Worm (Caenorhabditis elegans) whole organism, L2 larva: ENCODE measurements around the gene mrps-22.
A peak's percentile ranks its signal among the peaks of the same experiment; 100 is the strongest.

Source experiments
- C34F6.9 ChIP-seq: fragments of 150-350 bp; optimal IDR thresholded peaks from 2 replicates; lab custom pipeline; 2014; ENCODE audit warnings: missing biosample characterization, missing genetic modification characterization
- F13H6.1 ChIP-seq: sonication (generic microtip); optimal IDR thresholded peaks from 2 replicates; lab custom pipeline; 2016; ENCODE audit warnings: missing genetic modification characterization, missing compliant biosample characterization
- R02D3.7 ChIP-seq: fragments of 150-350 bp; optimal IDR thresholded peaks from 2 replicates; lab custom pipeline; 2014; ENCODE audit warnings: missing biosample characterization, missing genetic modification characterization
- Y55F3AM.14 ChIP-seq: fragments of 200-800 bp; sonication (Bioruptor generic); optimal IDR thresholded peaks from 2 replicates; lab custom pipeline; 2018; ENCODE audit warnings: mild to moderate bottlenecking, missing genetic modification characterization, missing compliant biosample characterization
- ZK546.5 ChIP-seq: sonication (generic microtip); optimal IDR thresholded peaks from 2 replicates; lab custom pipeline; 2017; ENCODE audit warnings: missing biosample characterization, missing genetic modification characterization
- alr-1 ChIP-seq: fragments of 150-350 bp; optimal IDR thresholded peaks from 2 replicates; lab custom pipeline; 2014; ENCODE audit warnings: missing biosample characterization, missing genetic modification characterization
- aly-2 ChIP-seq: fragments of 150-350 bp; optimal IDR thresholded peaks from 2 replicates; lab custom pipeline; 2014; ENCODE audit warnings: missing biosample characterization, missing genetic modification characterization
- ama-1 ChIP-seq: fragments of 150-350 bp; optimal IDR thresholded peaks from 2 replicates; lab custom pipeline; 2018; ENCODE audit warnings: inconsistent platforms
- blmp-1 ChIP-seq: sonication (generic microtip); optimal IDR thresholded peaks from 2 replicates; lab custom pipeline; 2017; ENCODE audit warnings: missing genetic modification characterization, mild to moderate bottlenecking, missing compliant biosample characterization, antibody characterized with exemption, moderate library complexity; ENCODE audit not compliant: insufficient read depth
- ceh-82 ChIP-seq: fragments of 150-350 bp; optimal IDR thresholded peaks from 2 replicates; lab custom pipeline; 2014; ENCODE audit warnings: missing biosample characterization, missing genetic modification characterization
- crh-2 ChIP-seq: sonication (generic microtip); optimal IDR thresholded peaks from 2 replicates; lab custom pipeline; 2017; ENCODE audit warnings: missing biosample characterization, missing genetic modification characterization
- dmd-4 ChIP-seq: sonication (generic microtip); optimal IDR thresholded peaks from 2 replicates; lab custom pipeline; 2017; ENCODE audit warnings: missing biosample characterization, missing genetic modification characterization
- egl-27 ChIP-seq: sonication (generic microtip); optimal IDR thresholded peaks from 3 replicates; lab custom pipeline; 2017; ENCODE audit warnings: missing biosample characterization, missing genetic modification reagents, missing genetic modification characterization
- elt-1 ChIP-seq: fragments of 150-350 bp; optimal IDR thresholded peaks from 2 replicates; lab custom pipeline; 2014; ENCODE audit warnings: missing biosample characterization, missing genetic modification characterization
- elt-3 ChIP-seq: sonication (generic microtip); optimal IDR thresholded peaks from 2 replicates; lab custom pipeline; 2017; ENCODE audit warnings: missing biosample characterization, missing genetic modification characterization
- fos-1 ChIP-seq: fragments of 150-350 bp; optimal IDR thresholded peaks from 2 replicates; lab custom pipeline; 2014; ENCODE audit warnings: missing biosample characterization, missing genetic modification characterization
- gmeb-1 ChIP-seq: fragments of 150-350 bp; optimal IDR thresholded peaks from 2 replicates; lab custom pipeline; 2014; ENCODE audit warnings: missing biosample characterization, missing genetic modification characterization
- lin-11 ChIP-seq: fragments of 150-350 bp; sonication (generic microtip); optimal IDR thresholded peaks from 2 replicates; lab custom pipeline; 2014; ENCODE audit warnings: missing biosample characterization, missing genetic modification characterization, inconsistent platforms, mixed read lengths
- lin-13 ChIP-seq: fragments of 150-350 bp; optimal IDR thresholded peaks from 2 replicates; lab custom pipeline; 2014; ENCODE audit warnings: missing biosample characterization, missing genetic modification reagents, missing genetic modification characterization
- lin-39 ChIP-seq: fragments of 150-350 bp; optimal IDR thresholded peaks from 2 replicates; lab custom pipeline; 2014; ENCODE audit warnings: missing biosample characterization, missing genetic modification reagents, missing genetic modification characterization
- lsy-2 ChIP-seq, 2 experiments: fragments of 150-350 bp in 1 of 2; sonication (generic microtip) in 1 of 2; optimal IDR thresholded peaks; 2 replicates each; lab custom pipeline; 2014 to 2017; ENCODE audit warnings: missing biosample characterization in 2 of 2, missing genetic modification characterization in 2 of 2
- mab-5 ChIP-seq: fragments of 150-350 bp; optimal IDR thresholded peaks from 2 replicates; lab custom pipeline; 2014; ENCODE audit warnings: missing biosample characterization, missing genetic modification characterization
- mbf-1 ChIP-seq: sonication (generic microtip); optimal IDR thresholded peaks from 2 replicates; lab custom pipeline; 2017; ENCODE audit warnings: missing biosample characterization, missing genetic modification characterization
- mdl-1 ChIP-seq, 2 experiments: fragments of 150-350 bp in 1 of 2; sonication (generic microtip) in 1 of 2; optimal IDR thresholded peaks; 2 replicates each; lab custom pipeline; 2017; ENCODE audit warnings: missing biosample characterization in 2 of 2, missing genetic modification characterization in 2 of 2
- nhr-10 ChIP-seq: sonication (generic microtip); optimal IDR thresholded peaks from 2 replicates; lab custom pipeline; 2017; ENCODE audit warnings: missing biosample characterization, missing genetic modification characterization
- nhr-11 ChIP-seq: fragments of 150-350 bp; optimal IDR thresholded peaks from 2 replicates; lab custom pipeline; 2014; ENCODE audit warnings: missing biosample characterization, missing genetic modification characterization
- nhr-12 ChIP-seq: fragments of 150-350 bp; optimal IDR thresholded peaks from 2 replicates; lab custom pipeline; 2014; ENCODE audit warnings: missing biosample characterization, missing genetic modification characterization
- nhr-129 ChIP-seq: fragments of 150-350 bp; optimal IDR thresholded peaks from 2 replicates; lab custom pipeline; 2014; ENCODE audit warnings: missing biosample characterization, missing genetic modification characterization
- nhr-21 ChIP-seq: fragments of 150-350 bp; optimal IDR thresholded peaks from 2 replicates; lab custom pipeline; 2014; ENCODE audit warnings: missing biosample characterization, missing genetic modification characterization
- nhr-23 ChIP-seq: fragments of 150-350 bp; optimal IDR thresholded peaks from 2 replicates; lab custom pipeline; 2014; ENCODE audit warnings: missing biosample characterization, missing genetic modification reagents, missing genetic modification characterization
- nhr-237 ChIP-seq: fragments of 150-350 bp; optimal IDR thresholded peaks from 2 replicates; lab custom pipeline; 2014; ENCODE audit warnings: missing biosample characterization, missing genetic modification characterization
- nhr-25 ChIP-seq: fragments of 150-350 bp; sonication (generic microtip); optimal IDR thresholded peaks from 3 replicates; lab custom pipeline; 2014; ENCODE audit warnings: missing biosample characterization, missing genetic modification characterization
- nhr-6 ChIP-seq: fragments of 150-350 bp; optimal IDR thresholded peaks from 2 replicates; lab custom pipeline; 2014; ENCODE audit warnings: missing biosample characterization, missing genetic modification characterization
- nhr-77 ChIP-seq: fragments of 150-350 bp; optimal IDR thresholded peaks from 2 replicates; lab custom pipeline; 2014; ENCODE audit warnings: missing biosample characterization, missing genetic modification characterization
- peb-1 ChIP-seq: fragments of 150-350 bp; optimal IDR thresholded peaks from 2 replicates; lab custom pipeline; 2014; ENCODE audit warnings: missing biosample characterization, missing genetic modification characterization
- sem-4 ChIP-seq: fragments of 150-350 bp; optimal IDR thresholded peaks from 2 replicates; lab custom pipeline; 2014; ENCODE audit warnings: missing biosample characterization, missing genetic modification reagents, missing genetic modification characterization
- skn-1 ChIP-seq: sonication (generic microtip); optimal IDR thresholded peaks from 2 replicates; lab custom pipeline; 2017; ENCODE audit warnings: missing biosample characterization, missing genetic modification characterization
- sma-3 ChIP-seq: sonication (generic microtip); optimal IDR thresholded peaks from 2 replicates; lab custom pipeline; 2016; ENCODE audit warnings: missing genetic modification reagents, missing genetic modification characterization, missing compliant biosample characterization
- sma-9 ChIP-seq, 2 experiments: fragments of 150-350 bp in 1 of 2; sonication (generic microtip) in 1 of 2; optimal IDR thresholded peaks; 2 replicates each; lab custom pipeline; 2014 to 2016; ENCODE audit warnings: missing genetic modification characterization in 2 of 2, mild to moderate bottlenecking in 1 of 2, missing biosample characterization in 1 of 2, missing compliant biosample characterization in 1 of 2, missing genetic modification reagents in 1 of 2, moderate library complexity in 1 of 2
- snpc-4 ChIP-seq: fragments of 150-350 bp; optimal IDR thresholded peaks from 2 replicates; lab custom pipeline; 2014; ENCODE audit warnings: missing biosample characterization, missing genetic modification characterization
- unc-39 ChIP-seq: fragments of 150-350 bp; optimal IDR thresholded peaks from 2 replicates; lab custom pipeline; 2014; ENCODE audit warnings: missing biosample characterization, missing genetic modification characterization
- unc-55 ChIP-seq: fragments of 150-350 bp; sonication (generic microtip); optimal IDR thresholded peaks from 3 replicates; lab custom pipeline; 2014; ENCODE audit warnings: missing biosample characterization, missing genetic modification reagents, missing genetic modification characterization
- unc-62 ChIP-seq: fragments of 150-350 bp; optimal IDR thresholded peaks from 2 replicates; lab custom pipeline; 2014; ENCODE audit warnings: missing biosample characterization, missing genetic modification reagents, missing genetic modification characterization
- ztf-1 ChIP-seq: fragments of 200-800 bp; sonication (Bioruptor generic); conservative IDR thresholded peaks from 2 replicates; pipeline ENCODE4 v1.3.6; 2022; ENCODE audit warnings: missing genetic modification characterization, missing compliant biosample characterization
- ztf-11 ChIP-seq: sonication (generic microtip); optimal IDR thresholded peaks from 2 replicates; lab custom pipeline; 2017; ENCODE audit warnings: missing biosample characterization, missing genetic modification characterization
- ztf-4 ChIP-seq: fragments of 150-350 bp; optimal IDR thresholded peaks from 2 replicates; lab custom pipeline; 2014; ENCODE audit warnings: missing biosample characterization, missing genetic modification characterization

Gene mrps-22

DNA sequence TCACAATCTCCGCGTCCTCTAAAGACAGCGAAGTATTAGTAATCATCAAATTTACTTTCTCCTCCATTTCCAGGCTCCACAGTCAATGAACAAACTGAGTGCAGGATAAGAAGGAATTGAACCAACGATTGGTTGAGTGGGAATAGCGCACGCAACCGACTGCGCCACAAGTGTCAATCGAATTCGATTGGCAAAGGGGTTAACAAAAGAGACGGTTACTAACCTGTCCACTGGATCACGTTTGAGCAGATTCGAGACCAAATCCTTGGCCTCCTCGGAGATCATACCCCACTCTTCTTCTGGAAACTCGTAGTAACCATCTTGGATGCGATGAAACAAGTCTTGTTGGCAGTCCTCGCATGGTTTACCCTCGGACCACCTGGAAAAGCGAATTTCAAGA lies 37.2 kb upstream of the mrps-22 start:
- TF ChIP-seq lin-11 (tag; lab: Kevin White, UChicago) (no peak), gmeb-1 (tag; lab: Kevin White, UChicago) (no peak), ama-1 (lab: Kevin White, UChicago) (peak; percentile 77), blmp-1 (tag; lab: Kevin White, UChicago) (no peak), ztf-4 (tag; lab: Kevin White, UChicago) (no peak), unc-55 (GFP tag; lab: Kevin White, UChicago) (no peak), nhr-129 (tag; lab: Kevin White, UChicago) (no peak), nhr-237 (no peak), snpc-4 (no peak), skn-1 (tag; lab: Kevin White, UChicago) (no peak), lin-39 (tag; lab: Kevin White, UChicago) (no peak), unc-62 (no peak), lin-13 (GFP tag; lab: Kevin White, UChicago) (peak; percentile 17), Y55F3AM.14 (GFP tag; lab: Kevin White, UChicago) (no peak), crh-2 (tag; lab: Kevin White, UChicago) (no peak), nhr-77 (no peak), ztf-1 (no peak), alr-1 (tag; lab: Kevin White, UChicago) (no peak), peb-1 (tag; lab: Kevin White, UChicago) (no peak), ceh-82 (tag; lab: Kevin White, UChicago) (no peak), aly-2 (no peak), nhr-23 (no peak), ztf-11 (tag; lab: Kevin White, UChicago) (no peak), ZK546.5 (tag; lab: Kevin White, UChicago) (no peak), mdl-1 (tag; optimal IDR thresholded peaks at IDR 0.05; lab: Kevin White, UChicago) (peak in 1 of 2 experiments; percentile 8), nhr-10 (tag; lab: Kevin White, UChicago) (no peak), elt-3 (no peak)

DNA sequence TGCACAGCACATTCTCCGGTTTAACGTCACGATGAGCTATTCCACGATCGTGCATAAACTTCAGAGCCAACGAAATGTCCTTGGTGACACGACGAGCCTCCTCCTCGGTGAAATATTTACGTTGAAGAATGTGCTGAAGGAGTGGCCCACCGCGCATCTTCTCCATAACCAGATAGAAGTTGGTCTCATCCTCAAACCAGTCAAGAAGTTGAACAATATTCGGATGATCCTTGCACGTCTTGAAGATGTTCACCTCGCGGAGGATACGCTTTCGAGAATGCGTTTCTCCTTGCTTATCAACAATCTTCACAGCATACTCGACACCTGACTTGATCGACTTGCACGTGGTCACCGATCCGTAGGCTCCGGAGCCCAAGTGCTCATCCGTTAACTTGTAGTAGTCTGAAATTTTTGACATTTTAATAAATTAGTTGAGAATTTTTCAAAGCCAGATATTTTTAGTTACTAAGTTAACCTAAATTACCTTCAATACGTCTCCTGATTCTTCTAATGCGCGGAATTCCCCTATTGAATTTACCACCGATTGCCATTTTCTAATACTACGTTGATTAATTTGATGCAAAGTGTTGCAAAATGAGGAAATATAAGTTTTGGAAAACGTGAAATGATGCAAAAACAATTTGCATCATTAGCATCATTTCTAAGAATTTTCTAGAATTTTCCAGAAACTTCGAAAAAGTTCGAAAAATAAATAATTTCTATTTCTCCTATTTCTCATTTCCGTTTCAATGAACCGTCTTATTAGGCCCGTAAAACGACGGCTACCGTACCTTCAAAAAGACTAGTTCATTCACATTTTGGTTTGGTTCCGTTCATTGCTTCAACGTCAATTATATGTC lies 36.3 kb upstream of the mrps-22 start:
- no peak for TF ChIP-seq nhr-11 (tag; lab: Kevin White, UChicago)
- no peak for TF ChIP-seq mbf-1
- TF ChIP-seq elt-1 (tag; lab: Kevin White, UChicago), result no peak
- no peak for TF ChIP-seq lsy-2 (tag; optimal IDR thresholded peaks at IDR 0.05; lab: Kevin White, UChicago)
- TF ChIP-seq fos-1 (tag; lab: Kevin White, UChicago), result no peak
- TF ChIP-seq mdl-1 (tag; optimal IDR thresholded peaks at IDR 0.05; lab: Kevin White, UChicago), result no peak
- TF ChIP-seq lin-39 (tag; lab: Kevin White, UChicago), result no peak
- TF ChIP-seq unc-39 (tag; lab: Kevin White, UChicago), result no peak
- peak; percentile 59 for TF ChIP-seq ztf-4 (tag; lab: Kevin White, UChicago)
- no peak for TF ChIP-seq ama-1 (lab: Kevin White, UChicago)
- no peak for TF ChIP-seq unc-62
- no peak for TF ChIP-seq F13H6.1 (tag; lab: Kevin White, UChicago)
- TF ChIP-seq alr-1 (tag; lab: Kevin White, UChicago), result no peak
- peak; percentile 20 for TF ChIP-seq Y55F3AM.14 (GFP tag; lab: Kevin White, UChicago)
- no peak for TF ChIP-seq egl-27 (tag; lab: Kevin White, UChicago)
- TF ChIP-seq peb-1 (tag; lab: Kevin White, UChicago), result no peak
- TF ChIP-seq mab-5, result no peak
- no peak for TF ChIP-seq nhr-12
- no peak for TF ChIP-seq ZK546.5 (tag; lab: Kevin White, UChicago)
- no peak for TF ChIP-seq sma-9 (GFP tag; optimal IDR thresholded peaks at IDR 0.05; lab: Kevin White, UChicago)
- no peak for TF ChIP-seq sma-9 (tag; optimal IDR thresholded peaks at IDR 0.05; lab: Kevin White, UChicago)
- no peak for TF ChIP-seq nhr-25
- no peak for TF ChIP-seq aly-2
- no peak for TF ChIP-seq sem-4 (tag; lab: Kevin White, UChicago)
- TF ChIP-seq ztf-1, result no peak
- no peak for TF ChIP-seq nhr-10 (tag; lab: Kevin White, UChicago)
- no peak for TF ChIP-seq nhr-77
- peak; percentile 22 for TF ChIP-seq nhr-129 (tag; lab: Kevin White, UChicago)
- TF ChIP-seq elt-3, result no peak
- TF ChIP-seq R02D3.7 (tag; lab: Kevin White, UChicago), result no peak
- TF ChIP-seq nhr-21 (tag; lab: Kevin White, UChicago), result peak; percentile 7
- no peak for TF ChIP-seq dmd-4 (tag; lab: Kevin White, UChicago)
- TF ChIP-seq ceh-82 (tag; lab: Kevin White, UChicago), result no peak
- peak; percentile 25 for TF ChIP-seq sma-3
- TF ChIP-seq crh-2 (tag; lab: Kevin White, UChicago), result no peak
- TF ChIP-seq nhr-237, result no peak
- TF ChIP-seq skn-1 (tag; lab: Kevin White, UChicago), result no peak
- no peak for TF ChIP-seq unc-55 (GFP tag; lab: Kevin White, UChicago)
- TF ChIP-seq snpc-4, result no peak
- no peak for TF ChIP-seq gmeb-1 (tag; lab: Kevin White, UChicago)
- TF ChIP-seq nhr-6, result no peak
- TF ChIP-seq nhr-23, result no peak
- TF ChIP-seq C34F6.9 (tag; lab: Kevin White, UChicago), result no peak
- TF ChIP-seq lin-13 (GFP tag; lab: Kevin White, UChicago), result no peak
